Fruit fly (Drosophila melanogaster) whole organism, embryonic: Measurements from ENCODE around the gene mRpL46.

ENCODE experiments used
- Adf1 ChIP-seq: fragments of 200-800 bp; sonication (Bioruptor generic); IDR thresholded peaks from 2 replicates; pipeline ENCODE4 v1.3.6; 2022; ENCODE audit warnings: missing biosample characterization, missing genetic modification characterization
- BtbVII ChIP-seq: fragments of 200-800 bp; sonication (Bioruptor generic); optimal IDR thresholded peaks from 3 replicates; lab custom pipeline; 2017; ENCODE audit warnings: missing biosample characterization, mild to moderate bottlenecking, missing genetic modification characterization
- CG10209 ChIP-seq: fragments of 200-800 bp; sonication (Bioruptor generic); optimal IDR thresholded peaks from 3 replicates; lab custom pipeline; 2017; ENCODE audit warnings: missing biosample characterization, mild to moderate bottlenecking, missing genetic modification characterization, missing genetic modification reagents
- CG10274 ChIP-seq: fragments of 200-800 bp; sonication (Bioruptor generic); optimal IDR thresholded peaks from 3 replicates; lab custom pipeline; 2017; ENCODE audit warnings: missing biosample characterization, mild to moderate bottlenecking, missing genetic modification characterization
- CG10565 ChIP-seq: fragments of 200-800 bp; sonication (Bioruptor generic); optimal IDR thresholded peaks from 3 replicates; lab custom pipeline; 2016; ENCODE audit warnings: missing biosample characterization, mild to moderate bottlenecking, missing genetic modification characterization
- CG11504 ChIP-seq: fragments of 200-800 bp; sonication (Bioruptor generic); optimal IDR thresholded peaks from 3 replicates; lab custom pipeline; 2019; ENCODE audit warnings: missing biosample characterization, mild to moderate bottlenecking, missing genetic modification characterization, moderate library complexity
- CG12071 ChIP-seq: fragments of 200-800 bp; sonication (Bioruptor generic); optimal IDR thresholded peaks from 3 replicates; lab custom pipeline; 2018; ENCODE audit warnings: missing biosample characterization, mild to moderate bottlenecking, missing genetic modification characterization
- CG12769 ChIP-seq: fragments of 200-800 bp; sonication (Bioruptor generic); optimal IDR thresholded peaks from 2 replicates; lab custom pipeline; 2019; ENCODE audit warnings: missing biosample characterization, mild to moderate bottlenecking, missing genetic modification characterization, moderate library complexity
- CG13624 ChIP-seq: fragments of 200-800 bp; sonication (Bioruptor generic); optimal IDR thresholded peaks from 2 replicates; lab custom pipeline; 2016; ENCODE audit warnings: missing biosample characterization, missing genetic modification characterization
- CG14014 ChIP-seq: fragments of 200-800 bp; sonication (Bioruptor generic); IDR thresholded peaks from 2 replicates; pipeline ENCODE4 v1.3.6; 2022; ENCODE audit warnings: missing biosample characterization, missing genetic modification characterization
- CG16779 ChIP-seq: fragments of 200-800 bp; sonication (Bioruptor generic); IDR thresholded peaks from 2 replicates; pipeline ENCODE4 v1.3.6; 2022; ENCODE audit warnings: missing biosample characterization, missing genetic modification characterization
- CG16863 ChIP-seq: fragments of 200-800 bp; sonication (Bioruptor generic); optimal IDR thresholded peaks from 3 replicates; lab custom pipeline; 2016; ENCODE audit warnings: missing biosample characterization, missing genetic modification characterization
- CG17829 ChIP-seq: fragments of 200-800 bp; optimal IDR thresholded peaks from 2 replicates; lab custom pipeline; 2019; ENCODE audit warnings: missing biosample characterization, mild to moderate bottlenecking, missing genetic modification characterization, moderate library complexity
- CG2199 ChIP-seq: fragments of 200-800 bp; sonication (Bioruptor generic); IDR thresholded peaks from 3 replicates; pipeline ENCODE4 v1.3.6; 2022; ENCODE audit warnings: missing biosample characterization, missing genetic modification characterization
- CG31365 ChIP-seq: fragments of 200-800 bp; sonication (Bioruptor generic); optimal IDR thresholded peaks from 2 replicates; lab custom pipeline; 2018; ENCODE audit warnings: missing biosample characterization, mild to moderate bottlenecking, missing genetic modification characterization
- CG3281 ChIP-seq: fragments of 200-800 bp; sonication (Bioruptor generic); optimal IDR thresholded peaks from 3 replicates; lab custom pipeline; 2017; ENCODE audit warnings: missing biosample characterization, mild to moderate bottlenecking, missing genetic modification characterization
- CG33213 ChIP-seq: fragments of 200-800 bp; sonication (Bioruptor generic); optimal IDR thresholded peaks from 3 replicates; lab custom pipeline; 2016; ENCODE audit warnings: missing biosample characterization, missing genetic modification characterization
- CG34376 ChIP-seq: fragments of 200-800 bp; sonication (Bioruptor generic); optimal IDR thresholded peaks from 2 replicates; lab custom pipeline; 2018; ENCODE audit warnings: missing biosample characterization, mild to moderate bottlenecking, missing genetic modification characterization
- CG3726 ChIP-seq: fragments of 200-800 bp; sonication (Bioruptor generic); IDR thresholded peaks from 3 replicates; pipeline ENCODE4, ENCODE4 v1.3.6; 2022; ENCODE audit warnings: missing biosample characterization, missing genetic modification characterization
- CG43689 ChIP-seq: fragments of 200-800 bp; sonication (Bioruptor generic); IDR thresholded peaks from 2 replicates; pipeline ENCODE4 v1.3.6; 2022; ENCODE audit warnings: missing biosample characterization, missing genetic modification characterization
- CG4707 ChIP-seq: fragments of 200-800 bp; sonication (Bioruptor generic); optimal IDR thresholded peaks from 2 replicates; lab custom pipeline; 2018; ENCODE audit warnings: missing biosample characterization, mild to moderate bottlenecking, missing genetic modification characterization, moderate library complexity
- CG7786 ChIP-seq: fragments of 200-800 bp; sonication (Bioruptor generic); optimal IDR thresholded peaks from 2 replicates; lab custom pipeline; 2016; ENCODE audit warnings: missing biosample characterization, missing genetic modification characterization
- CG7928 ChIP-seq: fragments of 200-800 bp; sonication (Bioruptor generic); optimal IDR thresholded peaks from 2 replicates; lab custom pipeline; 2017; ENCODE audit warnings: missing biosample characterization, mild to moderate bottlenecking, missing genetic modification characterization
- Chrac-16 ChIP-seq: fragments of 200-800 bp; sonication (Bioruptor generic); optimal IDR thresholded peaks from 3 replicates; lab custom pipeline; 2016; ENCODE audit warnings: missing biosample characterization, missing genetic modification characterization
- D19B ChIP-seq: fragments of 200-800 bp; sonication (Bioruptor generic); optimal IDR thresholded peaks from 2 replicates; lab custom pipeline; 2017; ENCODE audit warnings: missing biosample characterization, mild to moderate bottlenecking, missing genetic modification characterization
- Mes4 ChIP-seq: fragments of 200-800 bp; sonication (Bioruptor generic); optimal IDR thresholded peaks from 2 replicates; lab custom pipeline; 2016; ENCODE audit warnings: missing biosample characterization, missing genetic modification characterization
- Myb ChIP-seq: fragments of 200-800 bp; sonication (Bioruptor generic); optimal IDR thresholded peaks from 2 replicates; lab custom pipeline; 2016; ENCODE audit warnings: missing biosample characterization, missing genetic modification characterization
- Ravus ChIP-seq: fragments of 200-800 bp; sonication (Bioruptor generic); IDR thresholded peaks from 2 replicates; pipeline ENCODE4 v1.3.6; 2022; ENCODE audit warnings: missing biosample characterization, missing genetic modification characterization
- TFAM ChIP-seq: fragments of 200-800 bp; sonication (Bioruptor generic); optimal IDR thresholded peaks from 2 replicates; lab custom pipeline; 2017; ENCODE audit warnings: missing biosample characterization, missing genetic modification characterization, inconsistent platforms
- Taf1 ChIP-seq: fragments of 200-800 bp; sonication (Bioruptor generic); IDR thresholded peaks from 2 replicates; pipeline ENCODE4 v1.3.6; 2022; ENCODE audit warnings: missing biosample characterization, missing genetic modification characterization
- abd-A ChIP-seq: fragments of 200-800 bp; sonication (Bioruptor generic); optimal IDR thresholded peaks from 3 replicates; lab custom pipeline; 2019; ENCODE audit warnings: missing biosample characterization, mild to moderate bottlenecking, missing genetic modification characterization, moderate library complexity
- al ChIP-seq: fragments of 200-800 bp; sonication (Bioruptor generic); IDR thresholded peaks from 2 replicates; pipeline ENCODE4 v1.3.6; 2022; ENCODE audit warnings: missing biosample characterization, missing genetic modification characterization
- aop ChIP-seq: fragments of 200-800 bp; sonication (Bioruptor generic); IDR thresholded peaks from 2 replicates; pipeline ENCODE4 v1.3.6; 2022; ENCODE audit warnings: missing biosample characterization, missing genetic modification characterization
- cato ChIP-seq: fragments of 200-800 bp; sonication (Bioruptor generic); optimal IDR thresholded peaks from 2 replicates; lab custom pipeline; 2016; ENCODE audit warnings: missing biosample characterization, missing genetic modification characterization, borderline replicate concordance
- crol ChIP-seq: fragments of 200-800 bp; sonication (Bioruptor generic); IDR thresholded peaks from 2 replicates; pipeline ENCODE4 v1.3.6; 2022; ENCODE audit warnings: missing biosample characterization, missing genetic modification characterization
- esg ChIP-seq: fragments of 200-800 bp; sonication (Bioruptor generic); conservative IDR thresholded peaks from 2 replicates; pipeline ENCODE4 v1.3.6; 2022; ENCODE audit warnings: missing biosample characterization, missing genetic modification characterization
- eve ChIP-seq, 2 experiments: fragments of >200 bp; optimal IDR thresholded peaks; 2 replicates each; lab custom pipeline; 2017; ENCODE audit warnings: missing biosample characterization in 2 of 2, missing genetic modification characterization in 2 of 2
- fd3F ChIP-seq: fragments of 200-800 bp; sonication (Bioruptor generic); optimal IDR thresholded peaks from 2 replicates; lab custom pipeline; 2018; ENCODE audit warnings: missing biosample characterization, mild to moderate bottlenecking, missing genetic modification characterization, moderate library complexity
- ftz-f1 ChIP-seq: fragments of 200-800 bp; sonication (Bioruptor generic); optimal IDR thresholded peaks from 2 replicates; lab custom pipeline; 2016; ENCODE audit warnings: missing biosample characterization, missing genetic modification characterization
- gcm ChIP-seq: fragments of 200-800 bp; sonication (Bioruptor generic); optimal IDR thresholded peaks from 2 replicates; lab custom pipeline; 2019; ENCODE audit warnings: missing biosample characterization, mild to moderate bottlenecking, missing genetic modification characterization, moderate library complexity
- jigr1 ChIP-seq: fragments of 200-800 bp; sonication (Bioruptor generic); IDR thresholded peaks from 3 replicates; pipeline ENCODE4 v1.3.6; 2022; ENCODE audit warnings: missing biosample characterization, missing genetic modification characterization
- kni ChIP-seq: fragments of 200-800 bp; sonication (Bioruptor generic); optimal IDR thresholded peaks from 3 replicates; lab custom pipeline; 2017; ENCODE audit warnings: mild to moderate bottlenecking, missing biosample characterization, missing genetic modification reagents, missing genetic modification characterization
- mirr ChIP-seq: fragments of 200-800 bp; sonication (Bioruptor generic); optimal IDR thresholded peaks from 3 replicates; lab custom pipeline; 2018; ENCODE audit warnings: missing biosample characterization, mild to moderate bottlenecking, missing genetic modification characterization
- mld ChIP-seq: fragments of 200-800 bp; sonication (Bioruptor generic); IDR thresholded peaks from 3 replicates; pipeline ENCODE4 v1.3.6; 2022; ENCODE audit warnings: missing biosample characterization, missing genetic modification characterization; ENCODE audit not compliant: partially characterized antibody
- pho ChIP-seq: fragments of 200-800 bp; sonication (Bioruptor generic); optimal IDR thresholded peaks from 2 replicates; lab custom pipeline; 2016; ENCODE audit warnings: missing biosample characterization, missing genetic modification characterization
- pum ChIP-seq: fragments of 200-800 bp; sonication (Bioruptor generic); optimal IDR thresholded peaks from 2 replicates; lab custom pipeline; 2016; ENCODE audit warnings: missing biosample characterization, missing genetic modification characterization
- seq ChIP-seq: fragments of 200-800 bp; sonication (Bioruptor generic); IDR thresholded peaks from 2 replicates; pipeline ENCODE4 v1.3.6; 2022; ENCODE audit warnings: missing biosample characterization, missing genetic modification characterization
- ssp ChIP-seq: fragments of 200-800 bp; sonication (Bioruptor generic); IDR thresholded peaks from 2 replicates; pipeline ENCODE4 v1.3.6; 2022; ENCODE audit warnings: missing biosample characterization, missing genetic modification characterization
- tap ChIP-seq: fragments of 200-800 bp; optimal IDR thresholded peaks from 3 replicates; lab custom pipeline; 2019; ENCODE audit warnings: missing biosample characterization, mild to moderate bottlenecking, missing genetic modification characterization, moderate library complexity
- unpg ChIP-seq: fragments of 200-800 bp; sonication (Bioruptor generic); optimal IDR thresholded peaks from 3 replicates; lab custom pipeline; 2018; ENCODE audit warnings: missing biosample characterization, mild to moderate bottlenecking, missing genetic modification characterization, moderate library complexity

Gene mRpL46

dm6 chr3L:1740129-1740975 is 36.9 kb upstream of the mRpL46 start (continued):
- TF ChIP-seq CG17829 (tag; lab: Kevin White, UChicago) (peak; percentile 18), BtbVII (GFP tag; lab: Kevin White, UChicago) (no peak), pum (GFP tag; lab: Kevin White, UChicago) (peak; percentile 19), al (peak; percentile 69), esg (GFP tag; lab: Robert Waterston, UW) (peak; percentile 75), CG12071 (GFP tag; lab: Kevin White, UChicago) (no peak), ssp (GFP tag; lab: Robert Waterston, UW) (peak; percentile 61), jigr1 (GFP tag; lab: Robert Waterston, UW) (peak; percentile 47; the same call in 2 of the 3 replicates), CG3726 (peak; percentile 56; the same call in 1 of the 3 replicates), Myb (peak; percentile 37), mirr (GFP tag; lab: Kevin White, UChicago) (no peak), Mes4 (no peak), CG33213 (GFP tag; lab: Kevin White, UChicago) (no peak), kni (GFP tag; lab: Kevin White, UChicago) (no peak), CG43689 (GFP tag; lab: Robert Waterston, UW) (peak; percentile 82), unpg (GFP tag; lab: Kevin White, UChicago) (peak; percentile 64), Adf1 (GFP tag; lab: Robert Waterston, UW) (no peak), fd3F (GFP tag; lab: Kevin White, UChicago) (peak; percentile 72), CG2199 (GFP tag; lab: Robert Waterston, UW) (no peak), Taf1 (GFP tag; lab: Robert Waterston, UW) (no peak; the same call in 1 of the 2 replicates), CG10209 (GFP tag; lab: Kevin White, UChicago) (peak; percentile 62), Ravus (GFP tag; lab: Robert Waterston, UW) (peak; percentile 13; the same call in 1 of the 2 replicates), cato (GFP tag; lab: Kevin White, UChicago) (peak; percentile 27), CG31365 (tag; lab: Kevin White, UChicago) (no peak), CG10274 (GFP tag; lab: Kevin White, UChicago) (no peak), CG3281 (GFP tag; lab: Kevin White, UChicago) (no peak), aop (no peak), Chrac-16 (GFP tag; lab: Kevin White, UChicago) (peak; percentile 37), CG10565 (no peak), pho (GFP tag; lab: Kevin White, UChicago) (peak; percentile 40), CG13624 (GFP tag; lab: Kevin White, UChicago) (peak; percentile 79), mld (GFP tag; lab: Robert Waterston, UW) (no peak), tap (tag; lab: Kevin White, UChicago) (peak; percentile 72), CG16863 (GFP tag; lab: Kevin White, UChicago) (peak; percentile 56), CG34376 (GFP tag; lab: Kevin White, UChicago) (no peak), CG16779 (GFP tag; lab: Robert Waterston, UW) (no peak), CG7928 (no peak), seq (GFP tag; lab: Robert Waterston, UW) (peak; percentile 82), abd-A (tag; lab: Kevin White, UChicago) (peak; percentile 34), gcm (GFP tag; lab: Kevin White, UChicago) (no peak), eve (GFP tag; optimal IDR thresholded peaks at IDR 0.05; lab: Kevin White, UChicago) (no peak), CG7786 (peak; percentile 69), CG12769 (tag; lab: Kevin White, UChicago) (peak; percentile 84), D19B (GFP tag; lab: Kevin White, UChicago) (peak; percentile 17), crol (GFP tag; lab: Robert Waterston, UW) (no peak), TFAM (GFP tag; lab: Kevin White, UChicago) (no peak), CG4707 (GFP tag; lab: Kevin White, UChicago) (no peak), CG11504 (no peak), CG14014 (GFP tag; lab: Robert Waterston, UW) (peak; percentile 78), ftz-f1 (GFP tag; lab: Kevin White, UChicago) (no peak)
